Fruit fly (Drosophila melanogaster) whole organism, embryonic: ENCODE data around the gene CG2909.

ENCODE experiments used
- CG17912 ChIP-seq: fragments of 200-800 bp; sonication (Bioruptor generic); optimal IDR thresholded peaks from 2 replicates; lab custom pipeline; 2018; ENCODE audit warnings: missing biosample characterization, mild to moderate bottlenecking, missing genetic modification characterization
- CG8089 ChIP-seq: fragments of 200-800 bp; sonication (Bioruptor generic); optimal IDR thresholded peaks from 3 replicates; lab custom pipeline; 2016; ENCODE audit warnings: missing biosample characterization, missing genetic modification characterization
- CG8765 ChIP-seq: fragments of 200-800 bp; sonication (Bioruptor generic); IDR thresholded peaks from 2 replicates; pipeline ENCODE4 v1.3.6; 2022; ENCODE audit warnings: missing biosample characterization, missing genetic modification characterization
- Six4 ChIP-seq: fragments of 200-800 bp; sonication (Bioruptor generic); optimal IDR thresholded peaks from 2 replicates; lab custom pipeline; 2016; ENCODE audit warnings: missing biosample characterization, missing genetic modification characterization
- pnt ChIP-seq: fragments of 200-800 bp; sonication (Bioruptor generic); optimal IDR thresholded peaks from 3 replicates; lab custom pipeline; 2016; ENCODE audit warnings: missing biosample characterization, missing genetic modification characterization

DNA sequence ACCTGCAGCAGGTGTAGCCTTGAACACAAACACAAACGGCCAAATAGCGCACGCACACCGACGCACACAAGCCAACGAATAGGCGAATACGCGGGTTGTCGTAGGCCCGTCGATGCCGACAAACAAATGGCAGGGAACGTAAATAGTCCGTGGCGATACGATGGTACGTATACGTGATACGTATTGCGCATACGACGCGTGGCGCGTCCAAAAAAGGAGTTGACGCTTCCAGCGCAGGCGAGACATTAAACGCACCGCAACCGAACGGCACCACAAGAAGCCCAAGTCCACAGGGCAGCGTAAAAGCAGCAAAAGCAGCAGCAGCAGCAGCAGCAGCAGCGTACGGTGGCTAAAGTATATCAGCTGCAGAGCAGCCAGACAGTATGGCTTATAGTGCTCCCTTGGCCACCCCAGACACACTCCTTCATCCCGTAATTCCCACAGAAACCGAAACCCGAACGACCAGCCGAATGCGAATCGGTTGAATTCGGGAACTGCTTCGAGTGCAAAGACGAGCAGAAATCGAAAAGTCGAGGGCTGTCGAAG is 7.8 kb upstream of the CG2909 start:
- TF ChIP-seq CG8089 (GFP tag; lab: Kevin White, UChicago) (no peak), pnt (GFP tag; lab: Kevin White, UChicago) (no peak), CG8765 (no peak), Six4 (GFP tag; lab: Kevin White, UChicago) (no peak), CG17912 (GFP tag; lab: Kevin White, UChicago) (no peak)
